Worm (Caenorhabditis elegans) whole organism, L1 larva: ENCODE data around the gene C24H11.5.

ENCODE experiments used
- aly-2 ChIP-seq: fragments of 150-350 bp; optimal IDR thresholded peaks from 2 replicates; lab custom pipeline; 2014; ENCODE audit warnings: missing biosample characterization, missing genetic modification characterization
- blmp-1 ChIP-seq: fragments of 150-350 bp; optimal IDR thresholded peaks from 2 replicates; lab custom pipeline; 2014; ENCODE audit warnings: missing biosample characterization, missing genetic modification characterization
- ces-1 ChIP-seq: fragments of 150-350 bp; optimal IDR thresholded peaks from 2 replicates; lab custom pipeline; 2014; ENCODE audit warnings: missing biosample characterization, missing genetic modification reagents, missing genetic modification characterization
- hlh-17 ChIP-seq: fragments of 200-800 bp; sonication (Bioruptor generic); optimal IDR thresholded peaks from 2 replicates; lab custom pipeline; 2018; ENCODE audit warnings: missing genetic modification characterization, mild to moderate bottlenecking, missing compliant biosample characterization, moderate library complexity, borderline replicate concordance
- lin-15B ChIP-seq: fragments of 150-350 bp; sonication (generic microtip); optimal IDR thresholded peaks from 3 replicates; lab custom pipeline; 2014; ENCODE audit warnings: missing biosample characterization, missing genetic modification characterization
- lin-35 ChIP-seq, 2 experiments: fragments of 150-350 bp; optimal IDR thresholded peaks; 2 replicates each; lab custom pipeline; 2014; ENCODE audit warnings: missing biosample characterization in 2 of 2, missing genetic modification characterization in 2 of 2, missing genetic modification reagents in 2 of 2
- mdl-1 ChIP-seq, 2 experiments: fragments of 150-350 bp; optimal IDR thresholded peaks; 2 replicates each; lab custom pipeline; 2014 to 2017; ENCODE audit warnings: missing biosample characterization in 2 of 2, missing genetic modification characterization in 2 of 2, inconsistent platforms in 1 of 2
- nhr-12 ChIP-seq: sonication (generic microtip); optimal IDR thresholded peaks from 2 replicates; lab custom pipeline; 2017; ENCODE audit warnings: missing biosample characterization, missing genetic modification characterization
- nhr-28 ChIP-seq: fragments of 150-350 bp; optimal IDR thresholded peaks from 2 replicates; lab custom pipeline; 2014; ENCODE audit warnings: missing biosample characterization, missing genetic modification characterization
- snpc-4 ChIP-seq: fragments of 150-350 bp; optimal IDR thresholded peaks from 2 replicates; lab custom pipeline; 2014; ENCODE audit warnings: missing biosample characterization, missing genetic modification characterization
- unc-130 ChIP-seq: fragments of 150-350 bp; optimal IDR thresholded peaks from 2 replicates; lab custom pipeline; 2017; ENCODE audit warnings: missing biosample characterization, missing genetic modification characterization, inconsistent platforms
- zip-4 ChIP-seq: fragments of 200-800 bp; sonication (Bioruptor generic); optimal IDR thresholded peaks from 2 replicates; lab custom pipeline; 2018; ENCODE audit warnings: mild to moderate bottlenecking, missing genetic modification characterization, moderate library complexity, missing compliant biosample characterization

DNA sequence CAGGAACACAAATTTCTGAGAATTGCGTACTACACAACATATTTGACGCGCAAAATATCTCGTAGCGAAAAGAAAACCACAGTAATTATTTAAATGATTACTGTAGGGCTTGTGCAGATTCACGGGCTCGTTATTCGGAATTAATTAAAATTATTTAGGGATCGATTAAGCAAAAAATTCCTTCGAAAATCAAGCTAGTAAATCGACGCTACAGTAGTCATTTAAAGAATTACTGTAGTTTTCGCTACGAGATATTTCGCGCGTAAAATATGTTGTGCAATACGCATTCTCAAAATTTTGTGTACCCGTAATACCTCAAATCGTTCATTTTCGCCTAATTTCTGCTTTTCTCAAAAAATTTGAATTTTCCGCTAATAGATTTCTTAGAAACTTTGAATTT is 29.2 kb upstream of the C24H11.5 start:
- TF ChIP-seq mdl-1 (tag; optimal IDR thresholded peaks at IDR 0.05; lab: Kevin White, UChicago) (no peak), nhr-12 (tag; lab: Kevin White, UChicago) (no peak), hlh-17 (GFP tag; lab: Kevin White, UChicago) (no peak), ces-1 (GFP tag; lab: Kevin White, UChicago) (no peak), snpc-4 (no peak), blmp-1 (tag; lab: Kevin White, UChicago) (no peak), lin-15B (tag; lab: Kevin White, UChicago) (no peak), lin-35 (GFP tag; optimal IDR thresholded peaks at IDR 0.05; lab: Kevin White, UChicago) (no peak), aly-2 (tag; lab: Kevin White, UChicago) (no peak), zip-4 (GFP tag; lab: Kevin White, UChicago) (no peak), unc-130 (tag; lab: Kevin White, UChicago) (no peak), nhr-28 (tag; lab: Kevin White, UChicago) (no peak)
